Fruit fly (Drosophila melanogaster): Measurements from ENCODE around the gene bi.

- TF ChIP-seq Myc (optimal IDR thresholded peaks at IDR 0.05): no peak
- TF ChIP-seq dsf (GFP tag; optimal IDR thresholded peaks at IDR 0.05; ENCODE audit: borderline replicate concordance): no peak
- TF ChIP-seq psq (GFP tag; optimal IDR thresholded peaks at IDR 0.05): peak; percentile 29
- no peak for TF ChIP-seq ey (GFP tag; optimal IDR thresholded peaks at IDR 0.05)
- no peak for TF ChIP-seq Dif (GFP tag; optimal IDR thresholded peaks at IDR 0.05; ENCODE audit: partially characterized antibody)
- no peak for TF ChIP-seq Hnf4 (GFP tag; optimal IDR thresholded peaks at IDR 0.05)
- TF ChIP-seq Abd-B (GFP tag; optimal IDR thresholded peaks at IDR 0.05): no peak
Observed at dm6 chrX:4438802-4439201, 26.1 kb downstream of the bi start.

Measured in whole organism, wandering third instar larva.